Fruit fly (Drosophila melanogaster): ENCODE results near the gene PolE1.

The PolE1 gene

dm6 chr3R:23333334-23334035, 14.4 kb upstream of the PolE1 start (continued):
- TF ChIP-seq nerfin-1 (tag; optimal IDR thresholded peaks at IDR 0.05): peak; percentile 38
- TF ChIP-seq CG2875 (GFP tag; optimal IDR thresholded peaks at IDR 0.05): peak; percentile 57
- no peak for TF ChIP-seq p53 (GFP tag; optimal IDR thresholded peaks at IDR 0.05)
- no peak for TF ChIP-seq Vsx1 (GFP tag; optimal IDR thresholded peaks at IDR 0.05)
- peak; percentile 32 for TF ChIP-seq CG8924 (tag; optimal IDR thresholded peaks at IDR 0.05)
- TF ChIP-seq CG1233 (GFP tag; optimal IDR thresholded peaks at IDR 0.05): peak; percentile 4
- TF ChIP-seq CG18764 (GFP tag; optimal IDR thresholded peaks at IDR 0.05): peak; percentile 22
- TF ChIP-seq CG10274 (GFP tag; optimal IDR thresholded peaks at IDR 0.05): peak; percentile 67
- no peak for TF ChIP-seq D (optimal IDR thresholded peaks at IDR 0.05)
- TF ChIP-seq D (GFP tag; optimal IDR thresholded peaks at IDR 0.05): peak; percentile 66
- TF ChIP-seq CG18619 (GFP tag; optimal IDR thresholded peaks at IDR 0.05): peak; percentile 30
- TF ChIP-seq CG14667 (GFP tag; IDR thresholded peaks at IDR 0.05): no peak
- peak; percentile 46 for TF ChIP-seq Chrac-16 (GFP tag; optimal IDR thresholded peaks at IDR 0.05)
- peak; percentile 34 for TF ChIP-seq Meics (GFP tag; optimal IDR thresholded peaks at IDR 0.05)
- peak; percentile 20 for TF ChIP-seq kni (GFP tag; optimal IDR thresholded peaks at IDR 0.05)
- no peak for TF ChIP-seq CG18476 (GFP tag; optimal IDR thresholded peaks at IDR 0.05)
- no peak for TF ChIP-seq CG3847 (GFP tag; IDR thresholded peaks at IDR 0.05)
- no peak for TF ChIP-seq CG10462 (GFP tag; optimal IDR thresholded peaks at IDR 0.05)
- no peak for TF ChIP-seq eyg (GFP tag; optimal IDR thresholded peaks at IDR 0.05)
- no peak for TF ChIP-seq sc (optimal IDR thresholded peaks at IDR 0.05)
- peak; percentile 61 for TF ChIP-seq sc (GFP tag; optimal IDR thresholded peaks at IDR 0.05)
- TF ChIP-seq CoRest (tag; optimal IDR thresholded peaks at IDR 0.05): peak; percentile 46
- TF ChIP-seq ab (GFP tag; optimal IDR thresholded peaks at IDR 0.05): no peak
- no peak for TF ChIP-seq CG4730 (GFP tag; IDR thresholded peaks at IDR 0.05)
- no peak for TF ChIP-seq CG3838 (GFP tag; optimal IDR thresholded peaks at IDR 0.05)
- TF ChIP-seq pb (GFP tag; optimal IDR thresholded peaks at IDR 0.05): no peak
- no peak for TF ChIP-seq CG8765 (GFP tag; IDR thresholded peaks at IDR 0.05)
- peak; percentile 22 for TF ChIP-seq CG1603 (tag; optimal IDR thresholded peaks at IDR 0.05)
- peak in 1 of 2 experiments; percentile 27 for TF ChIP-seq Eip74EF (GFP tag; optimal IDR thresholded peaks at IDR 0.05)
- TF ChIP-seq Oaz (GFP tag; IDR thresholded peaks at IDR 0.05): no peak
- peak in 1 of 2 experiments; percentile 70 for TF ChIP-seq eve (GFP tag; optimal IDR thresholded peaks at IDR 0.05)
- no peak for TF ChIP-seq ttk (GFP tag; IDR thresholded peaks at IDR 0.05)
- peak; percentile 8 for TF ChIP-seq CG11723 (GFP tag; optimal IDR thresholded peaks at IDR 0.05)
- no peak for TF ChIP-seq CG15073 (GFP tag; optimal IDR thresholded peaks at IDR 0.05)
- no peak for TF ChIP-seq CG17802 (tag; optimal IDR thresholded peaks at IDR 0.05)
- TF ChIP-seq Spps (tag; optimal IDR thresholded peaks at IDR 0.05): peak; percentile 23
- no peak for TF ChIP-seq al (GFP tag; IDR thresholded peaks at IDR 0.05)
- no peak for TF ChIP-seq seq (GFP tag; IDR thresholded peaks at IDR 0.05)
- peak; percentile 23 for TF ChIP-seq CG8944 (GFP tag; optimal IDR thresholded peaks at IDR 0.05)
- TF ChIP-seq Rfx (GFP tag; IDR thresholded peaks at IDR 0.05): no peak
- peak; percentile 48; the same call in 1 of the 3 replicates for TF ChIP-seq croc (GFP tag; conservative IDR thresholded peaks at IDR 0.05)
- no peak for TF ChIP-seq Myb (GFP tag; optimal IDR thresholded peaks at IDR 0.05)
- no peak for TF ChIP-seq CG18011 (GFP tag; optimal IDR thresholded peaks at IDR 0.05)
- peak; percentile 44 for TF ChIP-seq CG10267 (tag; optimal IDR thresholded peaks at IDR 0.05)
- TF ChIP-seq CG10654 (GFP tag; optimal IDR thresholded peaks at IDR 0.05): peak; percentile 22
- TF ChIP-seq toy (GFP tag; IDR thresholded peaks at IDR 0.05): no peak
- TF ChIP-seq CG6272 (GFP tag; IDR thresholded peaks at IDR 0.05): no peak
- peak; percentile 91 for TF ChIP-seq sens (GFP tag)
- TF ChIP-seq GATAe (GFP tag; conservative IDR thresholded peaks at IDR 0.05): no peak
- peak; percentile 35 for TF ChIP-seq chn (GFP tag; optimal IDR thresholded peaks at IDR 0.05)
- TF ChIP-seq fd96Cb (tag; optimal IDR thresholded peaks at IDR 0.05): peak; percentile 70
